Worm (Caenorhabditis elegans) whole organism, early embryonic: ENCODE data around the gene col-14.

Experiments
- B0310.2 ChIP-seq: sonication (generic microtip); optimal IDR thresholded peaks from 2 replicates; lab custom pipeline; 2016; ENCODE audit warnings: mild to moderate bottlenecking, missing genetic modification characterization, missing compliant biosample characterization
- aly-1 ChIP-seq: sonication (generic microtip); optimal IDR thresholded peaks from 2 replicates; lab custom pipeline; 2016; ENCODE audit warnings: missing genetic modification characterization, missing compliant biosample characterization
- ama-1 ChIP-seq: fragments of 150-350 bp; optimal IDR thresholded peaks from 2 replicates; lab custom pipeline; 2014
- ceh-13 ChIP-seq: fragments of 200-800 bp; sonication (Bioruptor generic); optimal IDR thresholded peaks from 2 replicates; lab custom pipeline; 2018; ENCODE audit warnings: mild to moderate bottlenecking, missing genetic modification characterization, missing compliant biosample characterization
- ets-7 ChIP-seq: sonication (generic microtip); optimal IDR thresholded peaks from 2 replicates; lab custom pipeline; 2016; ENCODE audit warnings: missing genotype, missing genetic modification characterization, missing compliant biosample characterization
- flt-1 ChIP-seq: fragments of 200-800 bp; sonication (Bioruptor generic); IDR thresholded peaks from 2 replicates; pipeline ENCODE4 v1.3.6; 2022; ENCODE audit warnings: missing genetic modification characterization, missing compliant biosample characterization
- hmbx-1 ChIP-seq: sonication (generic microtip); optimal IDR thresholded peaks from 2 replicates; lab custom pipeline; 2016; ENCODE audit warnings: mild to moderate bottlenecking, missing genetic modification characterization, missing compliant biosample characterization
- hmg-4 ChIP-seq: fragments of 200-800 bp; sonication (Bioruptor generic); optimal IDR thresholded peaks from 2 replicates; lab custom pipeline; 2018; ENCODE audit warnings: mild to moderate bottlenecking, missing genetic modification characterization, missing compliant biosample characterization
- hnd-1 ChIP-seq: sonication (generic microtip); optimal IDR thresholded peaks from 2 replicates; lab custom pipeline; 2016; ENCODE audit warnings: missing genetic modification characterization, missing compliant biosample characterization
- pes-1 ChIP-seq: fragments of 200-800 bp; sonication (Bioruptor generic); IDR thresholded peaks from 2 replicates; pipeline ENCODE4 v1.3.6; 2022; ENCODE audit warnings: missing genetic modification reagents, missing genetic modification characterization, missing compliant biosample characterization
- scrt-1 ChIP-seq: fragments of 200-800 bp; sonication (Bioruptor generic); IDR thresholded peaks from 2 replicates; pipeline ENCODE4 v1.3.6; 2022; ENCODE audit warnings: missing genetic modification characterization, missing compliant biosample characterization
- sea-1 ChIP-seq: fragments of 200-800 bp; sonication (Bioruptor generic); conservative IDR thresholded peaks from 2 replicates; pipeline ENCODE4 v1.3.6; 2022; ENCODE audit warnings: missing genetic modification characterization, missing compliant biosample characterization
- tra-4 ChIP-seq: sonication (generic microtip); optimal IDR thresholded peaks from 2 replicates; lab custom pipeline; 2017; ENCODE audit warnings: missing genetic modification characterization, missing compliant biosample characterization

DNA sequence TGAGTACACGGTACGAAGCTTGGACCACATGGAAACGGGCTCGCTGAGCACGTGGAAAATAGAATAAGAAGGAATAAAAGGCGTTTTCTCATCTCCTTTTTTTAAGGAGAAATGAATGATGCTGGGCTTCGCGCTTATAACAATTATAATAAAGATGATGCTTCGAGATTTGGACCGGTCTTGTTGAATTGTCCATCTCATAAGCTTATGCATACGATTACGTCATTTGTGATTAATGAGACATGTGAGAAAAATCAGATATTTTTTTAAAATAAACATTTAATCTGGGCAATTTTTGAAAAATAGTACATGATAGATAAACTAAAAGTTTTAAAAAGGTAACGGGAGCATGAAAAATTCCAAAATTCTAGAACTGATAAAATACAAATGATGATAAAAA is 4.0 kb downstream of the col-14 start, which contains the start of gene C46A5.4:
- TF ChIP-seq ets-7 (tag; lab: Kevin White, UChicago) (no peak), scrt-1 (GFP tag; lab: Robert Waterston, UW) (no peak), ama-1 (lab: Kevin White, UChicago) (no peak), flt-1 (GFP tag; lab: Robert Waterston, UW) (no peak), ceh-13 (no peak), hmg-4 (no peak), sea-1 (GFP tag; lab: Robert Waterston, UW) (no peak), hmbx-1 (tag; lab: Kevin White, UChicago) (no peak), B0310.2 (tag; lab: Kevin White, UChicago) (no peak), hnd-1 (tag; lab: Kevin White, UChicago) (no peak), pes-1 (GFP tag; lab: Robert Waterston, UW) (no peak), aly-1 (tag; lab: Kevin White, UChicago) (no peak), tra-4 (tag; lab: Kevin White, UChicago) (no peak)
